Worm (Caenorhabditis elegans): ENCODE measurements around the gene lips-10.

DNA sequence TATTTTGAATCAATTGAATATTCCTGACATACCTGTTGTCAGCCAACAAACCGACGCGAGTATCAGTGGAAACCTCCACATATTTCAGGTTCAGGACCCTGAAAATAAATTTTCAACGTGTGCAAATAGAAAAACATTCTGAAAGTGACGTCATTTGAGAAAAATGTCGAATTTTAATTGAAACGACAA is 10.3 kb upstream of the lips-10 start, which contains the start of gene F14E5.2:
- TF ChIP-seq mep-1 (tag; optimal IDR thresholded peaks at IDR 0.05) (no peak), elt-1 (tag; optimal IDR thresholded peaks at IDR 0.05; ENCODE audit: borderline replicate concordance, insufficient read depth) (no peak), unc-62 (GFP tag; optimal IDR thresholded peaks at IDR 0.05) (no peak), ham-2 (GFP tag; optimal IDR thresholded peaks at IDR 0.05) (no peak), flh-1 (GFP tag; optimal IDR thresholded peaks at IDR 0.05) (no peak), ceh-43 (GFP tag; optimal IDR thresholded peaks at IDR 0.05) (no peak), mab-5 (tag; optimal IDR thresholded peaks at IDR 0.05) (no peak), nhr-76 (tag; optimal IDR thresholded peaks at IDR 0.05) (no peak), snpc-4 (tag; optimal IDR thresholded peaks at IDR 0.05) (no peak), nhr-12 (tag; optimal IDR thresholded peaks at IDR 0.05) (no peak), nhr-237 (tag; optimal IDR thresholded peaks at IDR 0.05) (no peak), unc-39 (tag; optimal IDR thresholded peaks at IDR 0.05) (no peak), blmp-1 (tag; optimal IDR thresholded peaks at IDR 0.05) (no peak), elt-3 (tag; optimal IDR thresholded peaks at IDR 0.05) (no peak)
